Worm (Caenorhabditis elegans) whole organism, L4 larva: ENCODE results near the gene plp-2.

Source experiments
- ceh-28 ChIP-seq: fragments of 150-350 bp; optimal IDR thresholded peaks from 2 replicates; lab custom pipeline; 2014; ENCODE audit warnings: missing biosample characterization, missing genetic modification reagents, missing genetic modification characterization
- nhr-11 ChIP-seq: fragments of 150-350 bp; optimal IDR thresholded peaks from 2 replicates; lab custom pipeline; 2014; ENCODE audit warnings: missing biosample characterization, missing genetic modification characterization

DNA sequence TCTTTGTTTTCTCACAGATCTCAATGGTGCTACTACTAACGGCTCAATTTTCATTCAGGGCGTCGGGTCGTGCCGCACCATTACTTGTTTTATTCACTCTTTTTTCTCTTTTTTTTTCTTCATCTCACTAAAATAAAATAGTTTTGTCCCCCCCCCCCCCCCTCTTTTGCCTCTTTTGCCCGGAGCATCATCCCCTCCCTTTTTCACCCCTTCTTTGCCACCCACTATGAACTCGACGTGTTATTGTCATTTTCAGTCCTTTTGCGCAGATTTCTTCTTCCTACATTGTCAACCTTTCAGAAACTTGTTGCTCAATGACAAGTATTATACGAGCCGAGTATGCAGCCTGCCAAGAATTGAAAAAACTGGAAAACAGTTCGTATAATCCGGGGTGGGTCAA is 43.4 kb upstream of the plp-2 start, which contains the start of gene seb-3:
- TF ChIP-seq nhr-11 (no peak), ceh-28 (no peak)
